Fruit fly (Drosophila melanogaster) whole organism, embryonic: ENCODE results near the gene Reck.

ENCODE experiments used
- Atf-2 ChIP-seq: fragments of 200-800 bp; sonication (Bioruptor generic); optimal IDR thresholded peaks from 2 replicates; lab custom pipeline; 2016; ENCODE audit warnings: missing biosample characterization, missing genetic modification characterization
- CG1024 ChIP-seq: fragments of 200-800 bp; sonication (Bioruptor generic); IDR thresholded peaks from 2 replicates; pipeline ENCODE4 v1.3.6; 2022; ENCODE audit warnings: missing biosample characterization, missing genetic modification characterization
- CG10321 ChIP-seq: fragments of 200-800 bp; sonication (Bioruptor generic); IDR thresholded peaks from 2 replicates; pipeline ENCODE4 v1.3.6; 2022; ENCODE audit warnings: missing biosample characterization, missing genetic modification characterization
- CG10366 ChIP-seq: fragments of 200-800 bp; sonication (Bioruptor generic); IDR thresholded peaks from 2 replicates; pipeline ENCODE4 v1.3.6; 2022; ENCODE audit warnings: missing biosample characterization, missing genetic modification characterization
- CG11695 ChIP-seq: fragments of 200-800 bp; sonication (Bioruptor generic); IDR thresholded peaks from 3 replicates; pipeline ENCODE4 v1.3.6; 2022; ENCODE audit warnings: missing biosample characterization, missing genetic modification characterization
- CG12071 ChIP-seq: fragments of 200-800 bp; sonication (Bioruptor generic); optimal IDR thresholded peaks from 3 replicates; lab custom pipeline; 2018; ENCODE audit warnings: missing biosample characterization, mild to moderate bottlenecking, missing genetic modification characterization
- CG14014 ChIP-seq: fragments of 200-800 bp; sonication (Bioruptor generic); IDR thresholded peaks from 2 replicates; pipeline ENCODE4 v1.3.6; 2022; ENCODE audit warnings: missing biosample characterization, missing genetic modification characterization
- CG14710 ChIP-seq: fragments of 200-800 bp; sonication (Bioruptor generic); optimal IDR thresholded peaks from 3 replicates; lab custom pipeline; 2019; ENCODE audit warnings: missing biosample characterization, mild to moderate bottlenecking, missing genetic modification characterization, moderate library complexity
- CG14860 ChIP-seq: fragments of 200-800 bp; sonication (Bioruptor generic); IDR thresholded peaks from 3 replicates; pipeline ENCODE4 v1.3.6; 2022; ENCODE audit warnings: missing biosample characterization, missing genetic modification characterization; ENCODE audit not compliant: partially characterized antibody
- CG15269 ChIP-seq: fragments of 200-800 bp; sonication (Bioruptor generic); optimal IDR thresholded peaks from 2 replicates; lab custom pipeline; 2018; ENCODE audit warnings: missing biosample characterization, mild to moderate bottlenecking, missing genetic modification characterization, moderate library complexity
- CG15479 ChIP-seq: fragments of 200-800 bp; sonication (Bioruptor generic); optimal IDR thresholded peaks from 3 replicates; lab custom pipeline; 2019; ENCODE audit warnings: missing biosample characterization, mild to moderate bottlenecking, missing genetic modification characterization, moderate library complexity
- CG15696 ChIP-seq: fragments of 200-800 bp; sonication (Bioruptor generic); optimal IDR thresholded peaks from 2 replicates; lab custom pipeline; 2019; ENCODE audit warnings: missing biosample characterization, mild to moderate bottlenecking, missing genetic modification characterization, moderate library complexity
- CG1602 ChIP-seq: fragments of 200-800 bp; sonication (Bioruptor generic); optimal IDR thresholded peaks from 3 replicates; lab custom pipeline; 2016; ENCODE audit warnings: missing biosample characterization, missing genetic modification characterization
- CG17612 ChIP-seq: fragments of 200-800 bp; sonication (Bioruptor generic); IDR thresholded peaks from 2 replicates; pipeline ENCODE4 v1.3.6; 2022; ENCODE audit warnings: missing biosample characterization, missing genetic modification characterization
- CG2116 ChIP-seq: fragments of 200-800 bp; sonication (Bioruptor generic); optimal IDR thresholded peaks from 3 replicates; lab custom pipeline; 2018; ENCODE audit warnings: missing biosample characterization, mild to moderate bottlenecking, missing genetic modification characterization
- CG32767 ChIP-seq: fragments of 200-800 bp; sonication (Bioruptor generic); IDR thresholded peaks from 2 replicates; pipeline ENCODE4 v1.3.6; 2022; ENCODE audit warnings: missing biosample characterization, missing genetic modification characterization
- CG4328 ChIP-seq: fragments of 200-800 bp; sonication (Bioruptor generic); optimal IDR thresholded peaks from 3 replicates; lab custom pipeline; 2017; ENCODE audit warnings: missing biosample characterization, missing genetic modification reagents, missing genetic modification characterization
- CG4360 ChIP-seq: fragments of 200-800 bp; sonication (Bioruptor generic); IDR thresholded peaks from 2 replicates; pipeline ENCODE4 v1.3.6; 2022; ENCODE audit warnings: missing biosample characterization, missing genetic modification characterization
- CG6683 ChIP-seq: fragments of 200-800 bp; sonication (Bioruptor generic); optimal IDR thresholded peaks from 2 replicates; lab custom pipeline; 2017; ENCODE audit warnings: missing biosample characterization, mild to moderate bottlenecking, missing genetic modification characterization, missing genetic modification reagents
- CHES-1-like ChIP-seq: fragments of 200-800 bp; sonication (Bioruptor generic); optimal IDR thresholded peaks from 2 replicates; lab custom pipeline; 2016; ENCODE audit warnings: missing biosample characterization, missing genetic modification characterization
- Deaf1 ChIP-seq: fragments of 200-800 bp; optimal IDR thresholded peaks from 3 replicates; lab custom pipeline; 2019; ENCODE audit warnings: missing biosample characterization, mild to moderate bottlenecking, missing genetic modification characterization, moderate library complexity
- Elba2 ChIP-seq: fragments of 200-800 bp; sonication (Bioruptor generic); optimal IDR thresholded peaks from 3 replicates; lab custom pipeline; 2016; ENCODE audit warnings: missing biosample characterization, missing genetic modification characterization
- Hr51 ChIP-seq, 2 experiments: fragments of 200-800 bp; sonication (Bioruptor generic); optimal IDR thresholded peaks; 2 replicates in 1 of 2; 3 replicates in 1 of 2; lab custom pipeline; 2016 to 2018; ENCODE audit warnings: missing biosample characterization in 2 of 2, missing genetic modification characterization in 2 of 2, mild to moderate bottlenecking in 1 of 2, moderate library complexity in 1 of 2
- Hr78 ChIP-seq, 2 experiments: fragments of 200-800 bp in 1 of 2; fragments of >200 bp in 1 of 2; sonication (Bioruptor generic) in 1 of 2; optimal IDR thresholded peaks; 2 replicates each; lab custom pipeline; 2017 to 2019; ENCODE audit warnings: missing biosample characterization in 2 of 2, missing genetic modification characterization in 2 of 2, mild to moderate bottlenecking in 1 of 2, moderate library complexity in 1 of 2
- Lpt ChIP-seq: fragments of >200 bp; optimal IDR thresholded peaks from 2 replicates; lab custom pipeline; 2018; ENCODE audit warnings: missing biosample characterization, missing genetic modification characterization
- Med ChIP-seq: fragments of 200-800 bp; sonication (Bioruptor generic); peaks from one replicate; lab custom pipeline; 2016; ENCODE audit warnings: missing biosample characterization, missing genetic modification characterization, mild to moderate bottlenecking, inconsistent platforms, moderate library complexity
- NFAT ChIP-seq: fragments of 200-800 bp; sonication (Bioruptor generic); IDR thresholded peaks from 2 replicates; pipeline ENCODE4 v1.3.6; 2022; ENCODE audit warnings: missing biosample characterization, missing genetic modification characterization
- Nf-YB ChIP-seq: fragments of 200-800 bp; sonication (Bioruptor generic); optimal IDR thresholded peaks from 3 replicates; lab custom pipeline; 2019; ENCODE audit warnings: missing biosample characterization, mild to moderate bottlenecking, missing genetic modification characterization, moderate library complexity
- Optix ChIP-seq: fragments of 200-800 bp; sonication (Bioruptor generic); IDR thresholded peaks from 3 replicates; pipeline ENCODE4 v1.3.6; 2022; ENCODE audit warnings: missing biosample characterization, missing genetic modification characterization
- Side ChIP-seq: fragments of 200-800 bp; sonication (Bioruptor generic); optimal IDR thresholded peaks from 2 replicates; lab custom pipeline; 2016; ENCODE audit warnings: missing biosample characterization, missing genetic modification characterization
- Tbp ChIP-seq: fragments of >200 bp; optimal IDR thresholded peaks from 2 replicates; lab custom pipeline; 2018; ENCODE audit warnings: missing biosample characterization, missing genetic modification characterization
- amos ChIP-seq: fragments of 200-800 bp; sonication (Bioruptor generic); IDR thresholded peaks from 2 replicates; pipeline ENCODE4 v1.3.6; 2022; ENCODE audit warnings: missing biosample characterization, missing genetic modification characterization; ENCODE audit not compliant: partially characterized antibody
- cas ChIP-seq: fragments of 200-800 bp; sonication (Bioruptor generic); IDR thresholded peaks from 2 replicates; pipeline ENCODE4 v1.3.6; 2022; ENCODE audit warnings: missing biosample characterization, missing genetic modification characterization
- esg ChIP-seq: fragments of 200-800 bp; sonication (Bioruptor generic); conservative IDR thresholded peaks from 2 replicates; pipeline ENCODE4 v1.3.6; 2022; ENCODE audit warnings: missing biosample characterization, missing genetic modification characterization
- ewg ChIP-seq: fragments of 200-800 bp; sonication (Bioruptor generic); optimal IDR thresholded peaks from 3 replicates; lab custom pipeline; 2017; ENCODE audit warnings: mild to moderate bottlenecking, missing biosample characterization, missing genetic modification reagents, missing genetic modification characterization
- fd3F ChIP-seq: fragments of 200-800 bp; sonication (Bioruptor generic); optimal IDR thresholded peaks from 2 replicates; lab custom pipeline; 2018; ENCODE audit warnings: missing biosample characterization, mild to moderate bottlenecking, missing genetic modification characterization, moderate library complexity
- grau ChIP-seq: fragments of 200-800 bp; optimal IDR thresholded peaks from 3 replicates; lab custom pipeline; 2019; ENCODE audit warnings: missing biosample characterization, mild to moderate bottlenecking, missing genetic modification characterization, moderate library complexity
- gt ChIP-seq: fragments of 200-800 bp; sonication (Bioruptor generic); IDR thresholded peaks from 2 replicates; pipeline ENCODE4 v1.3.6; 2022; ENCODE audit warnings: missing biosample characterization, missing genetic modification characterization
- hbn ChIP-seq: fragments of 200-800 bp; sonication (Bioruptor generic); IDR thresholded peaks from 2 replicates; pipeline ENCODE4 v1.3.6; 2022; ENCODE audit warnings: missing biosample characterization, missing genetic modification characterization; ENCODE audit not compliant: partially characterized antibody
- nau ChIP-seq: fragments of 200-800 bp; sonication (Bioruptor generic); optimal IDR thresholded peaks from 3 replicates; lab custom pipeline; 2017; ENCODE audit warnings: missing biosample characterization, mild to moderate bottlenecking, missing genetic modification characterization, missing genetic modification reagents
- nerfin-2 ChIP-seq: fragments of 200-800 bp; sonication (Bioruptor generic); IDR thresholded peaks from 2 replicates; pipeline ENCODE4 v1.3.6; 2022; ENCODE audit warnings: missing biosample characterization, missing genetic modification characterization; ENCODE audit not compliant: partially characterized antibody
- pb ChIP-seq: fragments of 200-800 bp; sonication (Bioruptor generic); optimal IDR thresholded peaks from 3 replicates; lab custom pipeline; 2016; ENCODE audit warnings: missing biosample characterization, missing genetic modification characterization
- pros ChIP-seq: fragments of 200-800 bp; sonication (Bioruptor generic); optimal IDR thresholded peaks from 3 replicates; lab custom pipeline; 2019; ENCODE audit warnings: missing biosample characterization, mild to moderate bottlenecking, missing genetic modification characterization, moderate library complexity
- row ChIP-seq: fragments of 200-800 bp; sonication (Bioruptor generic); IDR thresholded peaks from 3 replicates; pipeline ENCODE4 v1.3.6; 2022; ENCODE audit warnings: missing biosample characterization, missing genetic modification characterization
- slp2 ChIP-seq: fragments of 200-800 bp; sonication (Bioruptor generic); optimal IDR thresholded peaks from 2 replicates; lab custom pipeline; 2016; ENCODE audit warnings: missing biosample characterization, missing genetic modification characterization
- so ChIP-seq: fragments of 200-800 bp; sonication (Bioruptor generic); IDR thresholded peaks from 3 replicates; pipeline ENCODE4 v1.3.6; 2022; ENCODE audit warnings: missing biosample characterization, missing genetic modification characterization
- sug ChIP-seq: fragments of 200-800 bp; optimal IDR thresholded peaks from 2 replicates; lab custom pipeline; 2019; ENCODE audit warnings: missing biosample characterization, mild to moderate bottlenecking, missing genetic modification characterization, moderate library complexity
- tup ChIP-seq: fragments of 200-800 bp; sonication (Bioruptor generic); optimal IDR thresholded peaks from 2 replicates; lab custom pipeline; 2016; ENCODE audit warnings: missing biosample characterization, mild to moderate bottlenecking, missing genetic modification characterization, moderate library complexity
- zfh2 ChIP-seq: fragments of 200-800 bp; sonication (Bioruptor generic); optimal IDR thresholded peaks from 2 replicates; lab custom pipeline; 2016; ENCODE audit warnings: missing biosample characterization, missing genetic modification characterization

Reck gene

DNA sequence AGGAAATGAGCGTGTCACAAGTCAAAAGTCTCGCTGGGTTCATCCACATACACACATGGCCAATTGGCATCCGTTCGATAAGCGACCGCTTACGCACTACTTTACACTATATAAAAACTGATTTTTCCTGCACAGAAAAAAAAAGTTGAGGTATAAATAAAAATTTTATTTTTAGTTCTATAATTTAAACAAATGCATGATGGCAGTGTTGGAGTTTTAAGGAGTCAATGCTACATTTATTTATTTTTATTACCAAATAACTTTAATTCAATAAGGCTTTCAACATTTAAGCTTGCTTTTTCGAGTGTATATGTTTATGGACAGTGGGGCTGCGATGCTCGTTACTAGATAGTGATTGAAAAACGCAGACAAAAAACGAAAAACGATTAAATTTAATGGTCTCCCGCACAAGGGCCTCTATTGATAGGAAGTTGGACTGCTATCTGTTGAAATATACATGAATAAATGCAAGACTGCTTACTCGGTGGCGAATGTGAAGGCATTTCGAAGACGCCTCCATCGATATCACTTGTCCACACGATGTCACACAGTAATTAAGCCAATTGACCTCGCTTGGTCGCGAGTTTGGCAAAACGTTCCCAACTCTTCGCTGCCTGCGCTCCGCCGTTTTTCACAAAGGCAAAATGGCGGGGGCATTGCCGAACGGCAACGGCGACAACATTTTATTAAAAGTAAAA is 2.1 kb downstream of the Reck start (continued):
- TF ChIP-seq CG1602 (GFP tag; lab: Kevin White, UChicago) = peak; percentile 60
- peak; percentile 52 for TF ChIP-seq sug (tag; lab: Kevin White, UChicago)
- no peak for TF ChIP-seq CG14860 (GFP tag; lab: Robert Waterston, UW)
- TF ChIP-seq Elba2 (GFP tag; lab: Kevin White, UChicago) = no peak
- no peak for TF ChIP-seq CG10321
- no peak for TF ChIP-seq pros (GFP tag; lab: Kevin White, UChicago)
- TF ChIP-seq Optix (GFP tag; lab: Robert Waterston, UW) = no peak
- TF ChIP-seq amos (GFP tag; lab: Robert Waterston, UW) = no peak
- peak; percentile 78 for TF ChIP-seq grau (tag; lab: Kevin White, UChicago)
- TF ChIP-seq Tbp (GFP tag; lab: Kevin White, UChicago) = no peak
- TF ChIP-seq CG15696 = peak; percentile 82
- TF ChIP-seq gt (GFP tag; lab: Robert Waterston, UW) = no peak
- no peak for TF ChIP-seq CHES-1-like (GFP tag; lab: Kevin White, UChicago)
- peak; percentile 52 for TF ChIP-seq CG4328 (GFP tag; lab: Kevin White, UChicago)
- TF ChIP-seq Hr51 (GFP tag; optimal IDR thresholded peaks at IDR 0.05; lab: Kevin White, UChicago) = peak in 1 of 2 experiments; percentile 84
- TF ChIP-seq slp2 (GFP tag; lab: Kevin White, UChicago) = peak; percentile 20
- TF ChIP-seq CG10366 = peak; percentile 70
- TF ChIP-seq CG32767 = peak; percentile 65; the same call in 1 of the 2 replicates
- peak; percentile 83 for TF ChIP-seq row (GFP tag; lab: Robert Waterston, UW)
- TF ChIP-seq Lpt (GFP tag; lab: Kevin White, UChicago) = no peak
- no peak for TF ChIP-seq cas
- peak; percentile 69; the same call in 1 of the 3 replicates for TF ChIP-seq so (GFP tag; lab: Robert Waterston, UW)
- TF ChIP-seq tup (GFP tag; lab: Kevin White, UChicago) = no peak
- peak; percentile 18 for TF ChIP-seq CG2116
- peak; percentile 73 for TF ChIP-seq CG11695
- TF ChIP-seq esg = peak; percentile 66
- TF ChIP-seq fd3F (GFP tag; lab: Kevin White, UChicago) = peak; percentile 68
- TF ChIP-seq CG14710 (tag; lab: Kevin White, UChicago) = peak; percentile 80
- peak; percentile 58; the same call in 1 of the 2 replicates for TF ChIP-seq CG14014 (GFP tag; lab: Robert Waterston, UW)
- no peak for TF ChIP-seq hbn (GFP tag; lab: Robert Waterston, UW)
- TF ChIP-seq Deaf1 = peak; percentile 51
- peak; percentile 25 for TF ChIP-seq nau (GFP tag; lab: Kevin White, UChicago)
- TF ChIP-seq ewg (GFP tag; lab: Kevin White, UChicago) = peak; percentile 32
- TF ChIP-seq CG15269 (tag; lab: Kevin White, UChicago) = peak; percentile 84
- peak; percentile 16; the same call in 1 of the 2 replicates for TF ChIP-seq CG17612 (GFP tag; lab: Robert Waterston, UW)
- peak; percentile 82 for TF ChIP-seq Med (GFP tag; lab: Kevin White, UChicago)
- TF ChIP-seq CG12071 (GFP tag; lab: Kevin White, UChicago) = peak; percentile 41
- TF ChIP-seq NFAT = peak; percentile 27; the same call in 1 of the 2 replicates
- TF ChIP-seq Side (GFP tag; lab: Kevin White, UChicago) = peak; percentile 23
- TF ChIP-seq zfh2 (GFP tag; lab: Kevin White, UChicago) = no peak
- no peak for TF ChIP-seq CG15479 (GFP tag; lab: Kevin White, UChicago)
- TF ChIP-seq Atf-2 = peak; percentile 16
- TF ChIP-seq nerfin-2 (GFP tag; lab: Robert Waterston, UW) = no peak
- TF ChIP-seq CG4360 (GFP tag; lab: Robert Waterston, UW) = no peak
- peak; percentile 55 for TF ChIP-seq Nf-YB (GFP tag; lab: Kevin White, UChicago)
- TF ChIP-seq Hr78 (GFP tag; optimal IDR thresholded peaks at IDR 0.05; lab: Kevin White, UChicago) = peak in 1 of 2 experiments; percentile 74
- no peak for TF ChIP-seq pb
- peak; percentile 55 for TF ChIP-seq CG6683 (GFP tag; lab: Kevin White, UChicago)
- TF ChIP-seq CG1024 = peak; percentile 49; the same call in 1 of the 2 replicates
